Fruit fly (Drosophila melanogaster) whole organism, wandering third instar larva: Measurements from ENCODE around the gene ATPsyndelta.

Experiments
- Abd-B ChIP-seq: fragments of >200 bp; optimal IDR thresholded peaks from 2 replicates; lab custom pipeline; 2017; ENCODE audit warnings: missing biosample characterization, missing genetic modification characterization
- CG32264 ChIP-seq: fragments of 200-800 bp; sonication (Bioruptor generic); optimal IDR thresholded peaks from 2 replicates; lab custom pipeline; 2016; ENCODE audit warnings: missing biosample characterization, missing genetic modification characterization
- CG9705 ChIP-seq: fragments of 200-800 bp; sonication (Bioruptor generic); optimal IDR thresholded peaks from 2 replicates; lab custom pipeline; 2018; ENCODE audit warnings: missing biosample characterization, mild to moderate bottlenecking, missing genetic modification characterization
- CrebA ChIP-seq: fragments of 200-800 bp; sonication (Bioruptor generic); optimal IDR thresholded peaks from 2 replicates; lab custom pipeline; 2016; ENCODE audit warnings: missing biosample characterization, mild to moderate bottlenecking, missing genetic modification characterization, borderline replicate concordance
- Dfd ChIP-seq: fragments of >200 bp; optimal IDR thresholded peaks from 2 replicates; lab custom pipeline; 2017; ENCODE audit warnings: missing biosample characterization, missing genetic modification characterization
- Dif ChIP-seq: fragments of 200-275, 200-300 bp; sonication (Bioruptor generic); optimal IDR thresholded peaks from 2 replicates; lab custom pipeline; 2018; ENCODE audit warnings: missing biosample characterization, missing genetic modification characterization; ENCODE audit not compliant: partially characterized antibody
- GATAd ChIP-seq: sonication (Bioruptor generic); optimal IDR thresholded peaks from 2 replicates; lab custom pipeline; 2016; ENCODE audit warnings: missing biosample characterization, missing genetic modification characterization
- HLH106 ChIP-seq: fragments of 200-800 bp; optimal IDR thresholded peaks from 3 replicates; lab custom pipeline; 2019; ENCODE audit warnings: missing biosample characterization, mild to moderate bottlenecking, missing genetic modification characterization, moderate library complexity
- Hnf4 ChIP-seq: fragments of 200-800 bp; sonication (Bioruptor generic); optimal IDR thresholded peaks from 2 replicates; lab custom pipeline; 2016; ENCODE audit warnings: missing biosample characterization, mild to moderate bottlenecking, missing genetic modification characterization
- Hr78 ChIP-seq: fragments of >200 bp; optimal IDR thresholded peaks from 2 replicates; lab custom pipeline; 2017; ENCODE audit warnings: missing biosample characterization, missing genetic modification characterization
- Hr83 ChIP-seq: fragments of 200-300 bp; sonication (Bioruptor generic); optimal IDR thresholded peaks from 2 replicates; lab custom pipeline; 2016; ENCODE audit warnings: missing biosample characterization, mild to moderate bottlenecking, missing genetic modification characterization, moderate library complexity; ENCODE audit not compliant: poor library complexity, severe bottlenecking
- Jra ChIP-seq: sonication (Bioruptor generic); optimal IDR thresholded peaks from 2 replicates; lab custom pipeline; 2016; ENCODE audit warnings: missing biosample characterization, missing genetic modification characterization
- Mio ChIP-seq: sonication (Bioruptor generic); optimal IDR thresholded peaks from 2 replicates; lab custom pipeline; 2016; ENCODE audit warnings: missing biosample characterization, missing genetic modification characterization
- Myc ChIP-seq: fragments of >200 bp; optimal IDR thresholded peaks from 2 replicates; lab custom pipeline; 2017
- N ChIP-seq: fragments of >200 bp; optimal IDR thresholded peaks from 2 replicates; lab custom pipeline; 2018; ENCODE audit warnings: missing biosample characterization, missing external identifiers, missing genetic modification characterization
- OdsH ChIP-seq: fragments of 200-800 bp; sonication (Bioruptor generic); optimal IDR thresholded peaks from 2 replicates; lab custom pipeline; 2016; ENCODE audit warnings: missing biosample characterization, mild to moderate bottlenecking, missing genetic modification characterization
- Rel ChIP-seq, 2 experiments: fragments of 200-800 bp; sonication (Bioruptor generic) in 1 of 2; optimal IDR thresholded peaks; 2 replicates in 1 of 2; 3 replicates in 1 of 2; lab custom pipeline; 2016 to 2019; ENCODE audit warnings: mild to moderate bottlenecking in 2 of 2, missing biosample characterization in 2 of 2, missing genetic modification characterization in 2 of 2, moderate library complexity in 1 of 2
- Sp1 ChIP-seq: fragments of 200-800 bp; sonication (Bioruptor generic); optimal IDR thresholded peaks from 3 replicates; lab custom pipeline; 2019; ENCODE audit warnings: missing biosample characterization, mild to moderate bottlenecking, missing genetic modification characterization, moderate library complexity
- Vsx2 ChIP-seq: fragments of 200-300, 225-300 bp; sonication (Bioruptor generic); optimal IDR thresholded peaks from 2 replicates; lab custom pipeline; 2018; ENCODE audit warnings: missing biosample characterization, missing genetic modification characterization; ENCODE audit not compliant: partially characterized antibody
- br ChIP-seq: fragments of 200-800 bp; sonication (Bioruptor generic); optimal IDR thresholded peaks from 2 replicates; lab custom pipeline; 2016; ENCODE audit warnings: missing biosample characterization, missing genetic modification characterization
- brk ChIP-seq: fragments of 200-800 bp; sonication (Bioruptor generic); optimal IDR thresholded peaks from 2 replicates; lab custom pipeline; 2016; ENCODE audit warnings: missing biosample characterization, mild to moderate bottlenecking, missing genetic modification characterization
- dl ChIP-seq, 2 experiments: fragments of 175-275, 200-275 bp in 1 of 2; fragments of 200-275 bp in 1 of 2; sonication (Bioruptor generic); optimal IDR thresholded peaks; lab custom pipeline; 2018; ENCODE audit warnings: mild to moderate bottlenecking in 2 of 2, missing biosample characterization in 2 of 2, missing genetic modification characterization in 2 of 2, moderate library complexity in 2 of 2; ENCODE audit not compliant: partially characterized antibody in 2 of 2, insufficient read depth in 1 of 2
- dmrt93B ChIP-seq: fragments of 200-800 bp; sonication (Bioruptor generic); optimal IDR thresholded peaks from 2 replicates; lab custom pipeline; 2018; ENCODE audit warnings: missing biosample characterization, mild to moderate bottlenecking, missing genetic modification characterization
- dsf ChIP-seq: sonication (Bioruptor generic); optimal IDR thresholded peaks from 2 replicates; lab custom pipeline; 2016; ENCODE audit warnings: missing biosample characterization, missing genetic modification characterization, borderline replicate concordance
- ey ChIP-seq: fragments of 200-800 bp; sonication (Bioruptor generic); optimal IDR thresholded peaks from 2 replicates; lab custom pipeline; 2016; ENCODE audit warnings: missing biosample characterization, missing genetic modification characterization
- foxo ChIP-seq, 2 experiments: fragments of 200-800 bp; sonication (Bioruptor generic); optimal IDR thresholded peaks; 2 replicates in 1 of 2; 3 replicates in 1 of 2; lab custom pipeline; 2016 to 2017; ENCODE audit warnings: missing biosample characterization in 2 of 2, missing genetic modification characterization in 2 of 2
- fru ChIP-seq: fragments of 200-800 bp; sonication (Bioruptor generic); optimal IDR thresholded peaks from 3 replicates; lab custom pipeline; 2016; ENCODE audit warnings: missing biosample characterization, mild to moderate bottlenecking, missing genetic modification characterization
- h ChIP-seq: fragments of 200-800 bp; sonication (Bioruptor generic); optimal IDR thresholded peaks from 3 replicates; lab custom pipeline; 2016; ENCODE audit warnings: missing biosample characterization, mild to moderate bottlenecking, missing genetic modification characterization
- jim ChIP-seq: fragments of 175-275, 200-325 bp; sonication (Bioruptor generic); optimal IDR thresholded peaks from 2 replicates; lab custom pipeline; 2016; ENCODE audit warnings: missing biosample characterization, mild to moderate bottlenecking, missing genetic modification characterization
- lola ChIP-seq: fragments of >200 bp; optimal IDR thresholded peaks from 2 replicates; lab custom pipeline; 2017; ENCODE audit warnings: missing biosample characterization, missing genetic modification characterization
- pan ChIP-seq: fragments of >200 bp; optimal IDR thresholded peaks from 2 replicates; lab custom pipeline; 2017
- psq ChIP-seq: fragments of 200-800 bp; sonication (Bioruptor generic); optimal IDR thresholded peaks from 3 replicates; lab custom pipeline; 2017; ENCODE audit warnings: missing biosample characterization, mild to moderate bottlenecking, missing genetic modification characterization, moderate library complexity
- rgr ChIP-seq: fragments of 200-800 bp; sonication (Bioruptor generic); optimal IDR thresholded peaks from 3 replicates; lab custom pipeline; 2016; ENCODE audit warnings: missing biosample characterization, mild to moderate bottlenecking, missing genetic modification characterization
- sage ChIP-seq: fragments of 200-800 bp; sonication (Bioruptor generic); optimal IDR thresholded peaks from 2 replicates; lab custom pipeline; 2016; ENCODE audit warnings: missing biosample characterization, mild to moderate bottlenecking, missing genetic modification characterization
- sv ChIP-seq: fragments of 200-800 bp; sonication (Bioruptor generic); optimal IDR thresholded peaks from 3 replicates; lab custom pipeline; 2016; ENCODE audit warnings: missing biosample characterization, missing genetic modification characterization
- tai ChIP-seq: sonication (Bioruptor generic); optimal IDR thresholded peaks from 2 replicates; lab custom pipeline; 2016; ENCODE audit warnings: missing biosample characterization, missing genetic modification characterization
- usp ChIP-seq: fragments of >200 bp; optimal IDR thresholded peaks from 2 replicates; lab custom pipeline; 2017; ENCODE audit warnings: missing biosample characterization, missing genetic modification characterization
- woc ChIP-seq: sonication (Bioruptor generic); optimal IDR thresholded peaks from 2 replicates; lab custom pipeline; 2016; ENCODE audit warnings: missing biosample characterization, mild to moderate bottlenecking, missing genetic modification characterization

Gene ATPsyndelta

dm6 chrX:10263957-10264248, 51.1 kb downstream of the ATPsyndelta start:
- TF ChIP-seq ey (GFP tag; lab: Kevin White, UChicago) (no peak), Rel (GFP tag; optimal IDR thresholded peaks at IDR 0.05; lab: Kevin White, UChicago) (no peak), Rel (tag; optimal IDR thresholded peaks at IDR 0.05; lab: Kevin White, UChicago) (no peak), Myc (lab: Kevin White, UChicago) (no peak), CG32264 (GFP tag; lab: Kevin White, UChicago) (no peak), Hr83 (GFP tag; lab: Kevin White, UChicago) (no peak), CG9705 (GFP tag; lab: Kevin White, UChicago) (no peak), Dfd (GFP tag; lab: Kevin White, UChicago) (no peak), usp (no peak), OdsH (GFP tag; lab: Kevin White, UChicago) (no peak), dmrt93B (GFP tag; lab: Kevin White, UChicago) (no peak), woc (GFP tag; lab: Kevin White, UChicago) (no peak), Sp1 (GFP tag; lab: Kevin White, UChicago) (no peak), Jra (no peak), lola (no peak), foxo (GFP tag; optimal IDR thresholded peaks at IDR 0.05; lab: Kevin White, UChicago) (no peak), dl (GFP tag; optimal IDR thresholded peaks at IDR 0.05; lab: Kevin White, UChicago; ENCODE audit: insufficient read depth in 1 of 2, partially characterized antibody in 2 of 2) (no peak), brk (no peak), tai (GFP tag; lab: Kevin White, UChicago) (no peak)

- TF ChIP-seq pan (lab: Kevin White, UChicago) (peak; percentile 71), Hnf4 (GFP tag; lab: Kevin White, UChicago) (peak; percentile 94), OdsH (GFP tag; lab: Kevin White, UChicago) (peak; percentile 88), fru (GFP tag; lab: Kevin White, UChicago) (peak; percentile 97), Hr83 (GFP tag; lab: Kevin White, UChicago) (peak; percentile 81), sage (GFP tag; lab: Kevin White, UChicago) (peak; percentile 85), Sp1 (GFP tag; lab: Kevin White, UChicago) (peak; percentile 78), Dif (GFP tag; lab: Kevin White, UChicago) (peak; percentile 39), Abd-B (GFP tag; lab: Kevin White, UChicago) (no peak), h (GFP tag; lab: Kevin White, UChicago) (peak; percentile 97), Vsx2 (GFP tag; lab: Kevin White, UChicago) (no peak), dmrt93B (GFP tag; lab: Kevin White, UChicago) (peak; percentile 88), usp (no peak), jim (GFP tag; lab: Kevin White, UChicago) (no peak), Rel (GFP tag; optimal IDR thresholded peaks at IDR 0.05; lab: Kevin White, UChicago) (peak; percentile 67), Rel (tag; optimal IDR thresholded peaks at IDR 0.05; lab: Kevin White, UChicago) (peak; percentile 9), Dfd (GFP tag; lab: Kevin White, UChicago) (peak; percentile 69), tai (GFP tag; lab: Kevin White, UChicago) (peak; percentile 87), GATAd (GFP tag; lab: Kevin White, UChicago) (peak; percentile 67), Jra (peak; percentile 88), dl (GFP tag; optimal IDR thresholded peaks at IDR 0.05; lab: Kevin White, UChicago; ENCODE audit: insufficient read depth in 1 of 2, partially characterized antibody in 2 of 2) (no peak), sv (GFP tag; lab: Kevin White, UChicago) (peak; percentile 92), foxo (GFP tag; optimal IDR thresholded peaks at IDR 0.05; lab: Kevin White, UChicago) (peak; percentile 88 to 95), lola (no peak), br (GFP tag; lab: Kevin White, UChicago) (peak; percentile 95), dsf (peak; percentile 68), Hr78 (no peak), psq (GFP tag; lab: Kevin White, UChicago) (peak; percentile 94), Mio (GFP tag; lab: Kevin White, UChicago) (peak; percentile 72), N (no peak), ey (GFP tag; lab: Kevin White, UChicago) (peak; percentile 98), rgr (GFP tag; lab: Kevin White, UChicago) (peak; percentile 95), CG9705 (GFP tag; lab: Kevin White, UChicago) (peak; percentile 51), HLH106 (tag; lab: Kevin White, UChicago) (peak; percentile 76), woc (GFP tag; lab: Kevin White, UChicago) (peak; percentile 93), brk (peak; percentile 86), Myc (lab: Kevin White, UChicago) (no peak), CG32264 (GFP tag; lab: Kevin White, UChicago) (peak; percentile 91), CrebA (GFP tag; lab: Kevin White, UChicago) (peak; percentile 23)
Observed at dm6 chrX:10265213-10266017, 52.6 kb downstream of the ATPsyndelta start, which contains the start of gene CG12643. Gene CG12643 (minus strand): TSS chrX:10265263.
